Worm (Caenorhabditis elegans): ENCODE results near the gene F42A6.6.
A peak's percentile ranks its signal among the peaks of the same experiment; 100 is the strongest.
"Not testable (repeated sequence)": the region's sequence is repeated elsewhere in the genome, so short reads cannot be mapped to it uniquely, and the experiment has no call there.

F42A6.6 gene

DNA sequence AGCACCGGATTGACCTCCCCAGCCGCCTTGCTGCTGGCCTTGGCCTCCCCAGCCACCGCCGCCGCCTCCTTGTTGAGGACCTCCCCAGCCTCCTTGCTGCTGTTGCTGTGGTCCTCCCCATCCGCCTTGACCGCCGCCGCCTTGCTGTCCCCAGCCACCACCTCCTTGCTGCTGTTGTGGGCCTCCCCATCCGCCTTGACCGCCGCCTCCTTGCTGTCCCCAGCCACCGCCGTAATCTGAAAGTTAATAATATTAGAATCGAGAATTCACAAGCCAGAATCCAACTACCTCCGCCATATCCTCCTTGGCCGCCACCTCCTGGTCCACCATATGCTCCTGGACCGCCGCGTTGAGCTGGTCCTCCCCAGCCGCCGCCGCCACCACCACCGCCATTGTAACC lies 602 bp upstream of the F42A6.6 start:
- TF ChIP-seq ceh-82 (tag; optimal IDR thresholded peaks at IDR 0.05) = no peak
- TF ChIP-seq sdz-12 (GFP tag; optimal IDR thresholded peaks at IDR 0.05) = peak; percentile 26
- no peak for TF ChIP-seq php-3 (GFP tag; IDR thresholded peaks at IDR 0.05)
- TF ChIP-seq unc-62 (GFP tag; optimal IDR thresholded peaks at IDR 0.05 in 1 of 2) = peak in 1 of 2 experiments; percentile 9
- TF ChIP-seq unc-62 (tag; optimal IDR thresholded peaks at IDR 0.05) = no peak
- TF ChIP-seq pha-4 (GFP tag; IDR thresholded peaks at IDR 0.05) = peak; percentile 75; the same call in 1 of the 2 replicates
- no peak for TF ChIP-seq pha-4 (tag; optimal IDR thresholded peaks at IDR 0.05)
- TF ChIP-seq arid-1 (GFP tag; conservative IDR thresholded peaks at IDR 0.05) = no peak
- TF ChIP-seq lin-29 (GFP tag; IDR thresholded peaks at IDR 0.05) = no peak
- TF ChIP-seq aha-1 (tag) = peak; percentile 24
- TF ChIP-seq ZK546.5 (tag; optimal IDR thresholded peaks at IDR 0.05) = no peak
- no peak for TF ChIP-seq unc-39 (tag; optimal IDR thresholded peaks at IDR 0.05)
- no peak for TF ChIP-seq saeg-2 (GFP tag; IDR thresholded peaks at IDR 0.05)
- TF ChIP-seq set-16 (GFP tag; IDR thresholded peaks at IDR 0.05) = peak; percentile 99
- peak; percentile 61; the same call in 1 of the 2 replicates for TF ChIP-seq egl-43 (GFP tag; IDR thresholded peaks at IDR 0.05)
- no peak for TF ChIP-seq daf-8 (GFP tag; IDR thresholded peaks at IDR 0.05)
- TF ChIP-seq ceh-20 (GFP tag; IDR thresholded peaks at IDR 0.05) = no peak

DNA sequence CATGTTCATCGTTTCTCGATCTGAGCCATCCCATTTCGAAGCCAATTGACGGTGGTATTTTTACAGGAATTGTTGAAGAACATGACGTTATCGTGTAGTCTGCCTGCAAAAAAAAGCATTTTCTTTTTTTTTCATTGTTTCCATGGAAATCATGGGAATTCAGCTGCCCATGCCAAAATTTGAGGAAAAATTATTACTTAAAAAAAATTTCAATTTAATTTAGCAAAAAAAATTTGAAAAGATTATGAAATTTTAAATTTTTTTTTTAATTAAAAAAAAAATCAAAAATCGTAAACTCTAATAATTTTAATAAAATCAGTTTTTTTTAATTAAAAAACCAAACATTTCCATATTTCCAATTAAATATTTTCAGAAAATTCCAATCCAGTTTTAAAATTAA lies 4.9 kb downstream of the F42A6.6 start, which contains the start of gene F42A6.5:
Gene F42A6.5, minus strand, starts transcription at position 101 of the 400 bp plus-strand sequence.
- TF ChIP-seq dmd-6 (GFP tag; IDR thresholded peaks at IDR 0.05); gei-8 (GFP tag; optimal IDR thresholded peaks at IDR 0.05); Y105C5A.15 (GFP tag; IDR thresholded peaks at IDR 0.05): not testable (repeated sequence)

DNA sequence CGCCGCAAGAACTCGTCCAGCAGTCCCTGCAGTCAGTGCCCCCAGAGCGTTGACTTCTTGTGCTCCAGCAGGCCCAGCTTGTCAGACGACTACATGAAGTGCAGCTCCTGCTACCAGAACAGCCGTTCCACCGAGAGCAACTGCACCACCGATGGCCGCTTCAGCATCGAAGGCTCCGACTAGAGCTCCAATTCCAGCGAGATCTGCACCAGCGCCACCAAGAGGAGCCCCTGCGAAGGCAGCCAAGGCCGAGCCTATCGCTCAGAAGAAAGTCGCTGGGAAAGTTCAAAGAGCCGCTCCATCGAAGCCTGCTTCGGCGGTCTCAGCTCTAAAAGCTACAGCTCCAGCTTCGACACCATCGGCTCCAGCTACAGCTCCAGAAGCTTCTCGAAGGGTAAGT lies 15.9 kb downstream of the F42A6.6 start:
- TF ChIP-seq set-16 (GFP tag; IDR thresholded peaks at IDR 0.05) = peak; percentile 93

ce11 chrIV:3314099-3314498 lies 22.6 kb downstream of the F42A6.6 start:
- peak in 1 of 2 experiments; percentile 58 for TF ChIP-seq lsy-2 (tag; optimal IDR thresholded peaks at IDR 0.05)

DNA sequence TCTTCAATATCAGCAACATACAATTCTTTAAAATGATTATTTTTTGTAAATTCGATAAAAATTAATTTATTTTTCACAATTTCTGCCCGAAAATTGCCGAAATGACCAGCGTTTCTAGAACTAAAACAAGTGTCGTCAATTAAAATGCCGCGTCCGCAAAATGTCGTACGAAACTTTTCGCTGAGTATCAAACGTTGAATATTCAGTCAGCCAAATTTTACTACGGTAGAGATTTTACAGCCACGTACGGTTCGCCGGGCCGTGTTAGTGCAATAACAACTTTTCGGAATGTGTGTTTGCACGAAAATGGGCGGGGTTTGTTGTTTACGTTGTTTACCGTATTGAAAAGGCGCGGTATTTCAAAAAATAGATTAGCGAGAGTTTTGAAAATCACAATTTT lies 23.4 kb downstream of the F42A6.6 start:
- peak; percentile 69 for TF ChIP-seq hlh-11 (tag; optimal IDR thresholded peaks at IDR 0.05)
- peak; percentile 54 for TF ChIP-seq spr-3 (GFP tag; optimal IDR thresholded peaks at IDR 0.05)
- peak; percentile 94 for TF ChIP-seq Y48G9A.11 (GFP tag; IDR thresholded peaks at IDR 0.05)
- TF ChIP-seq egl-43 (GFP tag; IDR thresholded peaks at IDR 0.05) = peak; percentile 89
- peak; percentile 83; the same call in 1 of the 2 replicates for TF ChIP-seq Y75B8A.6 (GFP tag; IDR thresholded peaks at IDR 0.05)
- 0 out of 2 replicates have a peak, but pooled peaks have one; percentile 40 for TF ChIP-seq tag-97 (GFP tag; IDR thresholded peaks at IDR 0.05)
- TF ChIP-seq dmd-6 (GFP tag; IDR thresholded peaks at IDR 0.05) = peak; percentile 98
- TF ChIP-seq mep-1 (tag; optimal IDR thresholded peaks at IDR 0.05) = peak; percentile 20
- TF ChIP-seq F37D6.2 (tag; optimal IDR thresholded peaks at IDR 0.05) = peak; percentile 67
- peak; percentile 88 for TF ChIP-seq nhr-102 (tag; optimal IDR thresholded peaks at IDR 0.05)
- peak; percentile 6 for TF ChIP-seq nhr-28 (tag; optimal IDR thresholded peaks at IDR 0.05)
- TF ChIP-seq ctbp-1 (GFP tag; IDR thresholded peaks at IDR 0.05) = peak; percentile 79
- TF ChIP-seq spr-1 (tag; optimal IDR thresholded peaks at IDR 0.05) = peak; percentile 66
- peak; percentile 88 for TF ChIP-seq snpc-1.2 (GFP tag; IDR thresholded peaks at IDR 0.05)
- TF ChIP-seq dmd-9 (GFP tag; IDR thresholded peaks at IDR 0.05) = peak; percentile 97
- TF ChIP-seq daf-8 (GFP tag; IDR thresholded peaks at IDR 0.05) = peak; percentile 97
- peak; percentile 82 for TF ChIP-seq madf-9 (GFP tag; conservative IDR thresholded peaks at IDR 0.05)
- peak; percentile 96 for TF ChIP-seq php-3 (GFP tag; IDR thresholded peaks at IDR 0.05)
- TF ChIP-seq tra-1 (GFP tag; IDR thresholded peaks at IDR 0.05) = peak; percentile 96
- TF ChIP-seq ZK337.2 (GFP tag; IDR thresholded peaks at IDR 0.05) = peak; percentile 82
- TF ChIP-seq F49E8.2 (tag; optimal IDR thresholded peaks at IDR 0.05; ENCODE audit: borderline replicate concordance) = peak; percentile 22
- TF ChIP-seq rbr-2 (tag; optimal IDR thresholded peaks at IDR 0.05) = peak; percentile 87
- peak; percentile 51 for TF ChIP-seq unc-130 (GFP tag; optimal IDR thresholded peaks at IDR 0.05)
- TF ChIP-seq lin-29 (GFP tag; IDR thresholded peaks at IDR 0.05) = peak; percentile 96
- TF ChIP-seq T26A8.4 (GFP tag; IDR thresholded peaks at IDR 0.05) = peak; percentile 98
- peak; percentile 90 for TF ChIP-seq hmg-1.1 (GFP tag; IDR thresholded peaks at IDR 0.05)
- TF ChIP-seq D1046.2 (GFP tag; IDR thresholded peaks at IDR 0.05) = peak; percentile 97
- TF ChIP-seq ceh-44 (GFP tag; IDR thresholded peaks at IDR 0.05) = 0 out of 2 replicates have a peak, but pooled peaks have one; percentile 44

Measured in whole organism, L4 larva.